Fruit fly (Drosophila melanogaster) whole organism, embryonic: Measurements from ENCODE around the gene CG10486.
A peak's percentile ranks its signal among the peaks of the same experiment; 100 is the strongest.

Experiments used
- Aef1 ChIP-seq: fragments of 200-800 bp; sonication (Bioruptor generic); IDR thresholded peaks from 3 replicates; pipeline ENCODE4 v1.3.6; 2022; ENCODE audit warnings: missing biosample characterization, missing genetic modification characterization
- Asciz ChIP-seq: fragments of 200-800 bp; sonication (Bioruptor generic); optimal IDR thresholded peaks from 2 replicates; lab custom pipeline; 2017; ENCODE audit warnings: missing biosample characterization, mild to moderate bottlenecking, missing genetic modification characterization, missing genetic modification reagents
- CG10147 ChIP-seq: fragments of 200-800 bp; sonication (Bioruptor generic); optimal IDR thresholded peaks from 2 replicates; lab custom pipeline; 2019; ENCODE audit warnings: missing biosample characterization, mild to moderate bottlenecking, missing genetic modification characterization, moderate library complexity
- CG10543 ChIP-seq: fragments of 200-800 bp; sonication (Bioruptor generic); optimal IDR thresholded peaks from 3 replicates; lab custom pipeline; 2017; ENCODE audit warnings: missing biosample characterization, mild to moderate bottlenecking, missing genetic modification characterization, moderate library complexity
- CG11085 ChIP-seq: fragments of 200-800 bp; sonication (Bioruptor generic); IDR thresholded peaks from 2 replicates; pipeline ENCODE4 v1.3.6; 2022; ENCODE audit warnings: missing biosample characterization, missing genetic modification characterization
- CG1233 ChIP-seq: fragments of 200-800 bp; sonication (Bioruptor generic); optimal IDR thresholded peaks from 4 replicates; lab custom pipeline; 2018; ENCODE audit warnings: missing biosample characterization, mild to moderate bottlenecking, missing genetic modification characterization
- CG13624 ChIP-seq: fragments of 200-800 bp; sonication (Bioruptor generic); optimal IDR thresholded peaks from 2 replicates; lab custom pipeline; 2016; ENCODE audit warnings: missing biosample characterization, missing genetic modification characterization
- CG17186 ChIP-seq: fragments of 200-800 bp; sonication (Bioruptor generic); optimal IDR thresholded peaks from 3 replicates; lab custom pipeline; 2017; ENCODE audit warnings: missing biosample characterization, missing genetic modification reagents, missing genetic modification characterization
- CG4424 ChIP-seq: fragments of 200-800 bp; sonication (Bioruptor generic); optimal IDR thresholded peaks from 3 replicates; lab custom pipeline; 2016; ENCODE audit warnings: missing biosample characterization, missing genetic modification characterization
- CG5245 ChIP-seq: fragments of 200-800 bp; sonication (Bioruptor generic); optimal IDR thresholded peaks from 3 replicates; lab custom pipeline; 2016; ENCODE audit warnings: missing biosample characterization, missing genetic modification characterization
- CG6689 ChIP-seq: fragments of 200-800 bp; sonication (Bioruptor generic); IDR thresholded peaks from 2 replicates; pipeline ENCODE4 v1.3.6; 2022; ENCODE audit warnings: missing biosample characterization, missing genetic modification characterization
- CG6765 ChIP-seq: fragments of 200-800 bp; sonication (Bioruptor generic); optimal IDR thresholded peaks from 3 replicates; lab custom pipeline; 2017; ENCODE audit warnings: missing biosample characterization, mild to moderate bottlenecking, missing genetic modification characterization
- CG7372 ChIP-seq: fragments of 200-800 bp; sonication (Bioruptor generic); IDR thresholded peaks from 2 replicates; pipeline ENCODE4 v1.3.6; 2022; ENCODE audit warnings: missing biosample characterization, missing genetic modification characterization
- CG7987 ChIP-seq: fragments of 200-800 bp; sonication (Bioruptor generic); optimal IDR thresholded peaks from 2 replicates; lab custom pipeline; 2018; ENCODE audit warnings: missing biosample characterization, mild to moderate bottlenecking, missing genetic modification characterization, moderate library complexity
- CkIIα-i1 ChIP-seq: fragments of 200-800 bp; sonication (Bioruptor generic); IDR thresholded peaks from 2 replicates; pipeline ENCODE4 v1.3.6; 2022; ENCODE audit warnings: missing biosample characterization, missing genetic modification characterization
- Dll ChIP-seq: fragments of 200-800 bp; sonication (Bioruptor generic); IDR thresholded peaks from 4 replicates; pipeline ENCODE4 v1.3.6; 2022; ENCODE audit warnings: missing biosample characterization, missing genetic modification characterization; ENCODE audit not compliant: partially characterized antibody
- E2f2 ChIP-seq: fragments of 200-800 bp; sonication (Bioruptor generic); IDR thresholded peaks from 2 replicates; pipeline ENCODE4 v1.3.6; 2022; ENCODE audit warnings: missing biosample characterization, missing genetic modification characterization
- Fer3 ChIP-seq: fragments of 200-800 bp; sonication (Bioruptor generic); optimal IDR thresholded peaks from 2 replicates; lab custom pipeline; 2018; ENCODE audit warnings: missing biosample characterization, mild to moderate bottlenecking, missing genetic modification characterization, moderate library complexity
- Hmr ChIP-seq: fragments of 200-800 bp; sonication (Bioruptor generic); optimal IDR thresholded peaks from 3 replicates; lab custom pipeline; 2017; ENCODE audit warnings: mild to moderate bottlenecking, missing biosample characterization, missing genetic modification reagents, missing genetic modification characterization
- Oaz ChIP-seq: fragments of 200-800 bp; sonication (Bioruptor generic); IDR thresholded peaks from 2 replicates; pipeline ENCODE4 v1.3.6; 2022; ENCODE audit warnings: missing biosample characterization, missing genetic modification characterization
- Poxn ChIP-seq: fragments of 200-800 bp; sonication (Bioruptor generic); IDR thresholded peaks from 2 replicates; pipeline ENCODE4 v1.3.6; 2022; ENCODE audit warnings: missing biosample characterization, missing genetic modification characterization
- Taf1 ChIP-seq: fragments of 200-800 bp; sonication (Bioruptor generic); IDR thresholded peaks from 2 replicates; pipeline ENCODE4 v1.3.6; 2022; ENCODE audit warnings: missing biosample characterization, missing genetic modification characterization
- Tbp ChIP-seq: fragments of >200 bp; optimal IDR thresholded peaks from 2 replicates; lab custom pipeline; 2018; ENCODE audit warnings: missing biosample characterization, missing genetic modification characterization
- Xrp1 ChIP-seq: fragments of 200-800 bp; sonication (Bioruptor generic); IDR thresholded peaks from 2 replicates; pipeline ENCODE4 v1.3.6; 2022; ENCODE audit warnings: missing biosample characterization, missing genetic modification characterization
- ab ChIP-seq: fragments of 200-800 bp; sonication (Bioruptor generic); optimal IDR thresholded peaks from 2 replicates; lab custom pipeline; 2016; ENCODE audit warnings: missing biosample characterization, missing genetic modification characterization
- ac ChIP-seq: fragments of 200-800 bp; sonication (Bioruptor generic); optimal IDR thresholded peaks from 3 replicates; lab custom pipeline; 2017; ENCODE audit warnings: missing biosample characterization, mild to moderate bottlenecking, missing genetic modification characterization
- al ChIP-seq: fragments of 200-800 bp; sonication (Bioruptor generic); IDR thresholded peaks from 2 replicates; pipeline ENCODE4 v1.3.6; 2022; ENCODE audit warnings: missing biosample characterization, missing genetic modification characterization
- bcd ChIP-seq: fragments of 200-800 bp; sonication (Bioruptor generic); optimal IDR thresholded peaks from 2 replicates; lab custom pipeline; 2017; ENCODE audit warnings: missing biosample characterization, mild to moderate bottlenecking, missing genetic modification characterization
- bowl ChIP-seq: fragments of 200-800 bp; sonication (Bioruptor generic); IDR thresholded peaks from 2 replicates; pipeline ENCODE4 v1.3.6; 2022; ENCODE audit warnings: missing biosample characterization, missing genetic modification characterization
- cg ChIP-seq: fragments of 200-800 bp; sonication (Bioruptor generic); optimal IDR thresholded peaks from 3 replicates; lab custom pipeline; 2019; ENCODE audit warnings: missing biosample characterization, mild to moderate bottlenecking, missing genetic modification characterization, moderate library complexity
- dati ChIP-seq: fragments of 200-800 bp; sonication (Bioruptor generic); IDR thresholded peaks from 2 replicates; pipeline ENCODE4 v1.3.6; 2022; ENCODE audit warnings: missing biosample characterization, missing genetic modification characterization
- disco-r ChIP-seq: fragments of 200-800 bp; sonication (Bioruptor generic); optimal IDR thresholded peaks from 2 replicates; lab custom pipeline; 2016; ENCODE audit warnings: missing biosample characterization, missing genetic modification characterization
- dysf ChIP-seq: fragments of 200-800 bp; sonication (Bioruptor generic); IDR thresholded peaks from 3 replicates; pipeline ENCODE4 v1.3.6; 2022; ENCODE audit warnings: missing biosample characterization, missing genetic modification characterization
- gcm ChIP-seq: fragments of 200-800 bp; sonication (Bioruptor generic); optimal IDR thresholded peaks from 2 replicates; lab custom pipeline; 2019; ENCODE audit warnings: missing biosample characterization, mild to moderate bottlenecking, missing genetic modification characterization, moderate library complexity
- gt ChIP-seq: fragments of 200-800 bp; sonication (Bioruptor generic); IDR thresholded peaks from 2 replicates; pipeline ENCODE4 v1.3.6; 2022; ENCODE audit warnings: missing biosample characterization, missing genetic modification characterization
- hth ChIP-seq: fragments of >200 bp; optimal IDR thresholded peaks from 2 replicates; lab custom pipeline; 2017; ENCODE audit warnings: inconsistent platforms
- jumu ChIP-seq: fragments of 200-800 bp; sonication (Bioruptor generic); optimal IDR thresholded peaks from 3 replicates; lab custom pipeline; 2016; ENCODE audit warnings: missing biosample characterization, missing genetic modification characterization
- kay ChIP-seq: fragments of 200-800 bp; sonication (Bioruptor generic); optimal IDR thresholded peaks from 2 replicates; lab custom pipeline; 2016; ENCODE audit warnings: missing biosample characterization, missing genetic modification characterization
- mam ChIP-seq: fragments of 200-800 bp; sonication (Bioruptor generic); optimal IDR thresholded peaks from 3 replicates; lab custom pipeline; 2016; ENCODE audit warnings: missing biosample characterization, missing genetic modification characterization
- mirr ChIP-seq: fragments of 200-800 bp; sonication (Bioruptor generic); optimal IDR thresholded peaks from 3 replicates; lab custom pipeline; 2018; ENCODE audit warnings: missing biosample characterization, mild to moderate bottlenecking, missing genetic modification characterization
- pb ChIP-seq: fragments of 200-800 bp; sonication (Bioruptor generic); optimal IDR thresholded peaks from 3 replicates; lab custom pipeline; 2016; ENCODE audit warnings: missing biosample characterization, missing genetic modification characterization
- scrt ChIP-seq: fragments of 200-800 bp; sonication (Bioruptor generic); optimal IDR thresholded peaks from 2 replicates; lab custom pipeline; 2018; ENCODE audit warnings: missing biosample characterization, mild to moderate bottlenecking, missing genetic modification characterization, moderate library complexity
- slou ChIP-seq: fragments of 200-800 bp; sonication (Bioruptor generic); optimal IDR thresholded peaks from 3 replicates; lab custom pipeline; 2016; ENCODE audit warnings: missing biosample characterization, missing genetic modification characterization
- sna ChIP-seq: fragments of 200-800 bp; sonication (Bioruptor generic); IDR thresholded peaks from 2 replicates; pipeline ENCODE4 v1.3.6; 2022; ENCODE audit warnings: missing biosample characterization, missing genetic modification characterization; ENCODE audit not compliant: partially characterized antibody
- sug ChIP-seq: fragments of 200-800 bp; optimal IDR thresholded peaks from 2 replicates; lab custom pipeline; 2019; ENCODE audit warnings: missing biosample characterization, mild to moderate bottlenecking, missing genetic modification characterization, moderate library complexity
- tx ChIP-seq: fragments of 200-800 bp; sonication (Bioruptor generic); optimal IDR thresholded peaks from 2 replicates; lab custom pipeline; 2016; ENCODE audit warnings: missing biosample characterization, missing genetic modification characterization
- vvl ChIP-seq: fragments of 200-800 bp; sonication (Bioruptor generic); IDR thresholded peaks from 2 replicates; pipeline ENCODE4 v1.3.6; 2022; ENCODE audit warnings: missing biosample characterization, missing genetic modification characterization
- wek ChIP-seq: fragments of 200-800 bp; sonication (Bioruptor generic); optimal IDR thresholded peaks from 3 replicates; lab custom pipeline; 2018; ENCODE audit warnings: missing biosample characterization, mild to moderate bottlenecking, missing genetic modification characterization, moderate library complexity
- z ChIP-seq: fragments of 200-800 bp; sonication (Bioruptor generic); IDR thresholded peaks from 3 replicates; pipeline ENCODE4 v1.3.6; 2022; ENCODE audit warnings: missing biosample characterization, missing genetic modification characterization
- zf30C ChIP-seq: fragments of 200-800 bp; sonication (Bioruptor generic); optimal IDR thresholded peaks from 3 replicates; lab custom pipeline; 2018; ENCODE audit warnings: missing biosample characterization, mild to moderate bottlenecking, missing genetic modification characterization
- zfh1 ChIP-seq: fragments of 200-800 bp; sonication (Bioruptor generic); IDR thresholded peaks from 3 replicates; pipeline ENCODE4 v1.3.6; 2022; ENCODE audit warnings: missing biosample characterization, missing genetic modification characterization

CG10486 gene

DNA sequence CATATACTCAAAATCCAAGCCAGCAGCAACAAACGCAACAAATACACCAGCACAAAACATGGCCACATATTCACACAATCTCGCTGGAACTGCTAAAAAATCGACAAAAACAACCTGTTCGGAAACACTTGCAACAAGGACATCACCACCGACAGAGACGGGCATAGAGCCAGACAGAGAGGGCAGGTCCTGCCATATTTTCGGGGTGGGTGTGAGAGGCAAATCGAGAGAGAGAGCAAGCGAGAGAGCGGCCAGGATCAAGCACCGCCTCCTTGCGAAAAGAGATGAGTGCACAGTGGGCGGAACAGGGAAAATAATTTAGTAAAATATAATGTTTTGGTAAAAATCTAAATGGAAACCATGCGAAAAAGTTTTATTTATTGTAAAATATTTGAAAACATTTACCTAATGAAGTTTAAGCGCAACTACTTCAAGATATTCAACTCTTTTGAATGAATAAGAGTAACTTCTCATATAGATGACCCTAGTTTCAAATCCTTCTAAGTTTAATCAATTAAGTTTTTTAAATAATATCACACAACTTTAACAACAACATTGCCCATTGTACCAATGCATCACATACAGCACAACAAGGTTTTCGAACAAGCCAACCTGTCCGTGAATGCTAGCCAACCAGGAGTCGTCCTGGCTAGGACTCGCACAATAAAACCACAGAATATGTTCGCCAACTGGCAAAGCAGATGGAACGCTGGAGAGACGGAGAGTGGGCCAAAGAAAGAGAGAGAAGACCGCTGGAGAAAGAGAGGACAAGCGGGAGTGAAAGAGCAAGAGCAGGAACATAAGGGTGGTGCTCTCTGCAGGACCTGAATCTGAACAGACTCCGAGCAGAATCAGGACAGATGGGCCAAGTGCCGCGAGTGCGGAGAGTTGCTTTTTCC, 24.9 kb downstream of the CG10486 start (continued):
- TF ChIP-seq CG6689 = no peak
- TF ChIP-seq CG10147 (GFP tag; lab: Kevin White, UChicago) = no peak
- TF ChIP-seq pb = no peak
- TF ChIP-seq vvl = no peak
- TF ChIP-seq gcm (GFP tag; lab: Kevin White, UChicago) = no peak
- TF ChIP-seq mam (GFP tag; lab: Kevin White, UChicago) = peak; percentile 22
- no peak for TF ChIP-seq CkIIα-i1 (GFP tag; lab: Robert Waterston, UW)
- TF ChIP-seq scrt = no peak
- TF ChIP-seq al (GFP tag; lab: Robert Waterston, UW) = no peak
- peak; percentile 54 for TF ChIP-seq ac (GFP tag; lab: Kevin White, UChicago)
- TF ChIP-seq CG13624 = peak; percentile 18
- no peak for TF ChIP-seq gt (GFP tag; lab: Robert Waterston, UW)
- peak; percentile 16 for TF ChIP-seq bcd (GFP tag; lab: Kevin White, UChicago)
- TF ChIP-seq CG5245 = no peak
- 0 out of 3 replicates have a peak, but pooled peaks have one; percentile 16 for TF ChIP-seq dysf (GFP tag; lab: Robert Waterston, UW)
- TF ChIP-seq mirr = no peak
- TF ChIP-seq Fer3 (tag; lab: Kevin White, UChicago) = no peak
- no peak for TF ChIP-seq hth (lab: Kevin White, UChicago)
- no peak for TF ChIP-seq bowl
- peak; percentile 48; the same call in 1 of the 2 replicates for TF ChIP-seq Xrp1 (GFP tag; lab: Robert Waterston, UW)
- TF ChIP-seq Taf1 (GFP tag; lab: Robert Waterston, UW) = no peak
- TF ChIP-seq CG10543 = no peak
- TF ChIP-seq Hmr (GFP tag; lab: Kevin White, UChicago) = peak; percentile 60
- no peak for TF ChIP-seq z (GFP tag; lab: Robert Waterston, UW)
- peak; percentile 3 for TF ChIP-seq tx
- no peak for TF ChIP-seq CG7987 (GFP tag; lab: Kevin White, UChicago)
- no peak for TF ChIP-seq CG7372 (GFP tag; lab: Robert Waterston, UW)
- TF ChIP-seq zf30C (GFP tag; lab: Kevin White, UChicago) = no peak
- TF ChIP-seq disco-r (GFP tag; lab: Kevin White, UChicago) = no peak
- no peak for TF ChIP-seq CG11085 (GFP tag; lab: Robert Waterston, UW)
- no peak for TF ChIP-seq Asciz (GFP tag; lab: Kevin White, UChicago)
- TF ChIP-seq Oaz = peak; percentile 42; the same call in 1 of the 2 replicates
- no peak for TF ChIP-seq zfh1 (GFP tag; lab: Robert Waterston, UW)
- no peak for TF ChIP-seq Tbp (GFP tag; lab: Kevin White, UChicago)
- no peak for TF ChIP-seq Aef1 (GFP tag; lab: Robert Waterston, UW)
- no peak for TF ChIP-seq wek (GFP tag; lab: Kevin White, UChicago)
- TF ChIP-seq kay = peak; percentile 10
- TF ChIP-seq Dll (GFP tag; lab: Robert Waterston, UW) = no peak
- TF ChIP-seq ab (GFP tag; lab: Kevin White, UChicago) = no peak
- no peak for TF ChIP-seq cg (GFP tag; lab: Kevin White, UChicago)
- no peak for TF ChIP-seq CG6765 (GFP tag; lab: Kevin White, UChicago)
- no peak for TF ChIP-seq CG17186 (GFP tag; lab: Kevin White, UChicago)
- no peak for TF ChIP-seq dati (GFP tag; lab: Robert Waterston, UW)
- TF ChIP-seq sna (GFP tag; lab: Robert Waterston, UW) = no peak
- no peak for TF ChIP-seq Poxn (GFP tag; lab: Robert Waterston, UW)
- TF ChIP-seq jumu = peak; percentile 47
- TF ChIP-seq sug (tag; lab: Kevin White, UChicago) = no peak
- no peak for TF ChIP-seq slou (GFP tag; lab: Kevin White, UChicago)
- no peak for TF ChIP-seq CG1233 (GFP tag; lab: Kevin White, UChicago)
- TF ChIP-seq E2f2 (GFP tag; lab: Robert Waterston, UW) = peak; percentile 53; the same call in 1 of the 2 replicates
- TF ChIP-seq CG4424 (GFP tag; lab: Kevin White, UChicago) = peak; percentile 11
